1 fruit fly cellular context compared by ENCODE assay signal in genomic region chrX:15501706-15502267, dm6.
TF ChIP-seq lines count a peak whose summit lies in the region.

No protein-coding gene starts in this region.

TF ChIP-seq in whole organism, embryonic, 481 proteins besides CTCF, POLR2A, EP300 and RAD21 (continued from another document):
- TF ChIP-seq CG4282 (GFP tag; optimal IDR thresholded peaks at IDR 0.05; lab: Kevin White, UChicago) (no peak), mirr (GFP tag; optimal IDR thresholded peaks at IDR 0.05; lab: Kevin White, UChicago) (peak; percentile 23), Trl (optimal IDR thresholded peaks at IDR 0.05; lab: Kevin White, UChicago) (peak in 1 of 2 experiments; percentile 5), Trl (GFP tag; optimal IDR thresholded peaks at IDR 0.05; lab: Kevin White, UChicago) (no peak), CG15514 (GFP tag; optimal IDR thresholded peaks at IDR 0.05; lab: Kevin White, UChicago) (peak; percentile 5)
TF ChIP-seq in whole organism, embryonic: peak in this region for 19.
